Fruit fly (Drosophila melanogaster): ENCODE results near the gene mys.

DNA sequence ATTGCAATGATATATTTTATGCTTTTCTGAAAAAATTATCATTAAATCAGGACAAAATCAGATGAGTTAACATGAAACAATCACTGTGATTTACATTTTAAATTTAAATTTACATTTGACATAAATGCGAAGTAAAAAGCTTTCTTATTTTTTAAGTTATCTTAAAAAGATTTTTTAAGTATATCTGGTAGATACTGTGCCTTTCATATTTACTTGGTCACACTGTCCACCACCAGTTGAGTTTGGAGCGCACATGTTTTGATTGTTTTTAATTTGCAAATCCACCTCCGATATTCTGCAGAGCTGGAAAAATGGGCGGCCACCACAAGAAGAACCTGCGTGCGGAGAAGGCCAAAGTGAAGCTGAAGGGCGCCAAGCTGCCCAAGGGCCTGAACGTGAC is 55.4 kb downstream of the mys start, which contains the start of gene CG1575:
- no peak for TF ChIP-seq Dfd (GFP tag; optimal IDR thresholded peaks at IDR 0.05)
- no peak for TF ChIP-seq h (GFP tag; optimal IDR thresholded peaks at IDR 0.05)
- no peak for TF ChIP-seq pan (optimal IDR thresholded peaks at IDR 0.05)
- no peak for TF ChIP-seq OdsH (GFP tag; optimal IDR thresholded peaks at IDR 0.05)
- TF ChIP-seq usp (GFP tag; optimal IDR thresholded peaks at IDR 0.05): no peak
- no peak for TF ChIP-seq psq (GFP tag; optimal IDR thresholded peaks at IDR 0.05)
